Worm (Caenorhabditis elegans): ENCODE results near the gene zyx-1.

Gene zyx-1

ce11 chrII:13059196-13059595 lies 2.5 kb downstream of the zyx-1 start:
- TF ChIP-seq ceh-16 (tag; optimal IDR thresholded peaks at IDR 0.05) (no peak), unc-62 (GFP tag; optimal IDR thresholded peaks at IDR 0.05) (no peak), peb-1 (tag; optimal IDR thresholded peaks at IDR 0.05) (no peak), nhr-21 (tag; optimal IDR thresholded peaks at IDR 0.05) (no peak), skn-1 (tag; optimal IDR thresholded peaks at IDR 0.05) (no peak), F13H6.1 (tag; optimal IDR thresholded peaks at IDR 0.05) (no peak), sem-4 (tag; optimal IDR thresholded peaks at IDR 0.05) (no peak), alr-1 (tag; optimal IDR thresholded peaks at IDR 0.05) (no peak), ceh-82 (tag; optimal IDR thresholded peaks at IDR 0.05) (no peak), unc-55 (GFP tag; optimal IDR thresholded peaks at IDR 0.05) (no peak), ZK546.5 (tag; optimal IDR thresholded peaks at IDR 0.05) (no peak), crh-2 (tag; optimal IDR thresholded peaks at IDR 0.05) (no peak), nhr-23 (tag; optimal IDR thresholded peaks at IDR 0.05) (no peak)

- no peak for TF ChIP-seq nhr-10 (tag; optimal IDR thresholded peaks at IDR 0.05)
- peak; percentile 5 for TF ChIP-seq C34F6.9 (tag; optimal IDR thresholded peaks at IDR 0.05)
- peak; percentile 33 for TF ChIP-seq nhr-129 (tag; optimal IDR thresholded peaks at IDR 0.05)
- TF ChIP-seq ztf-11 (tag; optimal IDR thresholded peaks at IDR 0.05) = no peak
- peak; percentile 10 for TF ChIP-seq F13H6.1 (tag; optimal IDR thresholded peaks at IDR 0.05)
- TF ChIP-seq nhr-12 (tag; optimal IDR thresholded peaks at IDR 0.05) = no peak
- TF ChIP-seq crh-2 (tag; optimal IDR thresholded peaks at IDR 0.05) = peak; percentile 23
- TF ChIP-seq fos-1 (tag; optimal IDR thresholded peaks at IDR 0.05) = no peak
- no peak for TF ChIP-seq sem-4 (tag; optimal IDR thresholded peaks at IDR 0.05)
- TF ChIP-seq lsy-2 (tag; optimal IDR thresholded peaks at IDR 0.05) = peak in 1 of 2 experiments; percentile 37
- peak in 1 of 2 experiments; percentile 67 for TF ChIP-seq mdl-1 (tag; optimal IDR thresholded peaks at IDR 0.05)
- no peak for TF ChIP-seq ztf-1 (GFP tag; conservative IDR thresholded peaks at IDR 0.05)
- peak; percentile 35 for TF ChIP-seq mab-5 (tag; optimal IDR thresholded peaks at IDR 0.05)
- peak; percentile 23 for TF ChIP-seq sma-9 (GFP tag; optimal IDR thresholded peaks at IDR 0.05)
- no peak for TF ChIP-seq sma-9 (tag; optimal IDR thresholded peaks at IDR 0.05)
- TF ChIP-seq Y55F3AM.14 (GFP tag; optimal IDR thresholded peaks at IDR 0.05) = peak; percentile 12
These were observed 8.5 kb downstream of the zyx-1 start for ce11 chrII:13065251-13065650.

- TF ChIP-seq F13H6.1 (tag; optimal IDR thresholded peaks at IDR 0.05) (peak; percentile 37), unc-55 (GFP tag; optimal IDR thresholded peaks at IDR 0.05) (peak; percentile 6), nhr-129 (tag; optimal IDR thresholded peaks at IDR 0.05) (peak; percentile 28), blmp-1 (tag; optimal IDR thresholded peaks at IDR 0.05; ENCODE audit: insufficient read depth) (no peak), nhr-237 (tag; optimal IDR thresholded peaks at IDR 0.05) (no peak), sma-9 (GFP tag; optimal IDR thresholded peaks at IDR 0.05) (peak; percentile 3), sma-9 (tag; optimal IDR thresholded peaks at IDR 0.05) (no peak), lin-13 (GFP tag; optimal IDR thresholded peaks at IDR 0.05) (no peak), lsy-2 (tag; optimal IDR thresholded peaks at IDR 0.05) (peak in 1 of 2 experiments; percentile 12)
These were observed 10.1 kb downstream of the zyx-1 start for ce11 chrII:13066777-13067290.

ce11 chrII:13073102-13073501 lies 16.4 kb downstream of the zyx-1 start, which contains the start of gene F42G4.5:
Gene F42G4.5 (plus strand): TSS chrII:13073480.
- TF ChIP-seq aly-2 (tag; optimal IDR thresholded peaks at IDR 0.05) = no peak
- TF ChIP-seq elt-1 (tag; optimal IDR thresholded peaks at IDR 0.05) = no peak
- TF ChIP-seq unc-39 (tag; optimal IDR thresholded peaks at IDR 0.05) = no peak
- no peak for TF ChIP-seq unc-55 (GFP tag; optimal IDR thresholded peaks at IDR 0.05)
- TF ChIP-seq sma-9 (GFP tag; optimal IDR thresholded peaks at IDR 0.05) = peak; percentile 1
- TF ChIP-seq sma-9 (tag; optimal IDR thresholded peaks at IDR 0.05) = no peak
- no peak for TF ChIP-seq nhr-129 (tag; optimal IDR thresholded peaks at IDR 0.05)
- TF ChIP-seq fos-1 (tag; optimal IDR thresholded peaks at IDR 0.05) = peak; percentile 79

- TF ChIP-seq unc-55 (GFP tag; optimal IDR thresholded peaks at IDR 0.05) = no peak
- no peak for TF ChIP-seq unc-39 (tag; optimal IDR thresholded peaks at IDR 0.05)
- TF ChIP-seq egl-27 (tag; optimal IDR thresholded peaks at IDR 0.05) = no peak
- no peak for TF ChIP-seq unc-62 (GFP tag; optimal IDR thresholded peaks at IDR 0.05)
These were observed 17.0 kb downstream of the zyx-1 start for ce11 chrII:13073742-13074141.

Measured in whole organism, L2 larva.